Fruit fly (Drosophila melanogaster): ENCODE data around the gene Eip63F-1.

Eip63F-1 gene

dm6 chr3L:3887392-3887791, 48.0 kb downstream of the Eip63F-1 start:
- no peak for TF ChIP-seq noc (tag; optimal IDR thresholded peaks at IDR 0.05)

- TF ChIP-seq noc (tag; optimal IDR thresholded peaks at IDR 0.05): no peak
Measured at dm6 chr3L:3885933-3886332, 49.5 kb downstream of the Eip63F-1 start.

- TF ChIP-seq noc (tag; optimal IDR thresholded peaks at IDR 0.05): no peak
Measured at dm6 chr3L:3882046-3882445, 53.4 kb downstream of the Eip63F-1 start.

dm6 chr3L:3878734-3879310, 56.6 kb downstream of the Eip63F-1 start:
- TF ChIP-seq noc (tag; optimal IDR thresholded peaks at IDR 0.05): no peak

- no peak for TF ChIP-seq noc (tag; optimal IDR thresholded peaks at IDR 0.05)
Measured at dm6 chr3L:3876861-3877260, 58.6 kb downstream of the Eip63F-1 start.

dm6 chr3L:3875996-3876395, 59.4 kb downstream of the Eip63F-1 start:
- TF ChIP-seq noc (tag; optimal IDR thresholded peaks at IDR 0.05): peak; percentile 10

- TF ChIP-seq noc (tag; optimal IDR thresholded peaks at IDR 0.05): no peak
Measured at dm6 chr3L:3875004-3875403, 60.4 kb downstream of the Eip63F-1 start.

- no peak for TF ChIP-seq noc (tag; optimal IDR thresholded peaks at IDR 0.05)
Measured at dm6 chr3L:3873094-3873493, 62.3 kb downstream of the Eip63F-1 start.

dm6 chr3L:3871284-3871683, 64.1 kb downstream of the Eip63F-1 start:
- TF ChIP-seq noc (tag; optimal IDR thresholded peaks at IDR 0.05): no peak

- TF ChIP-seq noc (tag; optimal IDR thresholded peaks at IDR 0.05): no peak
Measured at dm6 chr3L:3868014-3868413, 67.4 kb downstream of the Eip63F-1 start.

dm6 chr3L:3866429-3866828, 69.0 kb downstream of the Eip63F-1 start:
- no peak for TF ChIP-seq noc (tag; optimal IDR thresholded peaks at IDR 0.05)

dm6 chr3L:3865290-3865891, 70.0 kb downstream of the Eip63F-1 start:
- TF ChIP-seq noc (tag; optimal IDR thresholded peaks at IDR 0.05): no peak

- no peak for TF ChIP-seq noc (tag; optimal IDR thresholded peaks at IDR 0.05)
Measured at dm6 chr3L:3863462-3863861, 72.0 kb downstream of the Eip63F-1 start.

dm6 chr3L:3862504-3863380, 72.7 kb downstream of the Eip63F-1 start:
- TF ChIP-seq noc (tag; optimal IDR thresholded peaks at IDR 0.05): no peak

Measured in whole organism, larva.